Fruit fly (Drosophila melanogaster) whole organism, pupa: ENCODE data around the gene CtsB.

Experiments
- CG10348 ChIP-seq: fragments of 200-800 bp; sonication (Bioruptor generic); IDR thresholded peaks from 2 replicates; pipeline ENCODE4 v1.3.6; 2022; ENCODE audit warnings: missing biosample characterization, missing genetic modification characterization
- CG12605 ChIP-seq: fragments of 200-800 bp; sonication (Bioruptor generic); IDR thresholded peaks from 2 replicates; pipeline ENCODE4 v1.3.6; 2022; ENCODE audit warnings: missing biosample characterization, missing genetic modification characterization
- CG13204 ChIP-seq: fragments of 200-800 bp; sonication (Bioruptor generic); optimal IDR thresholded peaks from 2 replicates; lab custom pipeline; 2018; ENCODE audit warnings: missing biosample characterization, mild to moderate bottlenecking, missing genetic modification characterization, moderate library complexity
- CG14655 ChIP-seq: fragments of 200-800 bp; sonication (Bioruptor generic); optimal IDR thresholded peaks from 3 replicates; lab custom pipeline; 2017; ENCODE audit warnings: mild to moderate bottlenecking, missing biosample characterization, missing genetic modification reagents, missing genetic modification characterization
- CG15710 ChIP-seq: fragments of 200-800 bp; sonication (Bioruptor generic); optimal IDR thresholded peaks from 2 replicates; lab custom pipeline; 2018; ENCODE audit warnings: missing biosample characterization, mild to moderate bottlenecking, missing genetic modification characterization, moderate library complexity
- CG17806 ChIP-seq: fragments of 200-800 bp; sonication (Bioruptor generic); optimal IDR thresholded peaks from 2 replicates; lab custom pipeline; 2018; ENCODE audit warnings: missing biosample characterization, mild to moderate bottlenecking, missing genetic modification characterization, moderate library complexity
- CG32121 ChIP-seq: fragments of 200-800 bp; sonication (Bioruptor generic); IDR thresholded peaks from 2 replicates; pipeline ENCODE4 v1.3.6; 2022; ENCODE audit warnings: missing biosample characterization, missing genetic modification characterization
- CG34367 ChIP-seq: fragments of 200-800 bp; sonication (Bioruptor generic); optimal IDR thresholded peaks from 2 replicates; lab custom pipeline; 2018; ENCODE audit warnings: missing biosample characterization, mild to moderate bottlenecking, missing genetic modification characterization
- CG4496 ChIP-seq: fragments of 200-800 bp; sonication (Bioruptor generic); IDR thresholded peaks from 3 replicates; pipeline ENCODE4 v1.3.6; 2022; ENCODE audit warnings: missing biosample characterization, missing genetic modification characterization
- CG8159 ChIP-seq: fragments of 200-800 bp; sonication (Bioruptor generic); optimal IDR thresholded peaks from 3 replicates; lab custom pipeline; 2018; ENCODE audit warnings: missing biosample characterization, mild to moderate bottlenecking, missing genetic modification characterization, moderate library complexity
- CG8301 ChIP-seq: fragments of 200-800 bp; sonication (Bioruptor generic); optimal IDR thresholded peaks from 2 replicates; lab custom pipeline; 2018; ENCODE audit warnings: missing biosample characterization, mild to moderate bottlenecking, missing genetic modification characterization
- CG9948 ChIP-seq: fragments of 200-800 bp; sonication (Bioruptor generic); optimal IDR thresholded peaks from 2 replicates; lab custom pipeline; 2018; ENCODE audit warnings: missing biosample characterization, mild to moderate bottlenecking, missing genetic modification characterization, moderate library complexity
- D1 ChIP-seq: fragments of 200-800 bp; sonication (Bioruptor generic); optimal IDR thresholded peaks from 2 replicates; lab custom pipeline; 2018; ENCODE audit warnings: missing biosample characterization, mild to moderate bottlenecking, missing genetic modification characterization, moderate library complexity
- EcR ChIP-seq: fragments of 200-800 bp; sonication (Bioruptor generic); optimal IDR thresholded peaks from 3 replicates; lab custom pipeline; 2019; ENCODE audit warnings: missing biosample characterization, missing genetic modification characterization, mild to moderate bottlenecking, moderate library complexity, missing genetic modification reagents
- Ets98B ChIP-seq: fragments of 200-800 bp; sonication (Bioruptor generic); IDR thresholded peaks from 2 replicates; pipeline ENCODE4 v1.3.6; 2022; ENCODE audit warnings: missing biosample characterization, missing genetic modification characterization
- Pif1A ChIP-seq: fragments of 200-800 bp; sonication (Bioruptor generic); optimal IDR thresholded peaks from 3 replicates; lab custom pipeline; 2016; ENCODE audit warnings: missing biosample characterization, missing genetic modification characterization
- Pif1B ChIP-seq: fragments of 200-800 bp; sonication (Bioruptor generic); optimal IDR thresholded peaks from 3 replicates; lab custom pipeline; 2016; ENCODE audit warnings: missing biosample characterization, missing genetic modification characterization
- Snoo ChIP-seq: fragments of 200-800 bp; sonication (Bioruptor generic); optimal IDR thresholded peaks from 3 replicates; lab custom pipeline; 2017; ENCODE audit warnings: missing biosample characterization, mild to moderate bottlenecking, missing genetic modification characterization, inconsistent platforms
- fd96Ca ChIP-seq: fragments of 200-800 bp; sonication (Bioruptor generic); IDR thresholded peaks from 3 replicates; pipeline ENCODE4 v1.3.6; 2022; ENCODE audit warnings: missing biosample characterization, missing genetic modification characterization
- gl ChIP-seq: fragments of 200-800 bp; sonication (Bioruptor generic); optimal IDR thresholded peaks from 2 replicates; lab custom pipeline; 2018; ENCODE audit warnings: missing biosample characterization, mild to moderate bottlenecking, missing genetic modification characterization
- rn ChIP-seq: fragments of 200-800 bp; sonication (Bioruptor generic); IDR thresholded peaks from 2 replicates; pipeline ENCODE4 v1.3.6; 2022; ENCODE audit warnings: missing biosample characterization, missing genetic modification characterization

The CtsB gene

dm6 chrX:13758989-13759549 lies 22.9 kb downstream of the CtsB start, which contains the start of gene Yp3:
TSS of gene Yp3 (plus strand) at chrX:13759546.
- no peak for TF ChIP-seq CG12605
- TF ChIP-seq CG4496 (GFP tag; lab: Robert Waterston, UW), result no peak
- no peak for TF ChIP-seq CG8301 (tag; lab: Kevin White, UChicago)
- TF ChIP-seq Snoo (tag; lab: Kevin White, UChicago), result no peak
- no peak for TF ChIP-seq EcR (GFP tag; lab: Kevin White, UChicago)
- TF ChIP-seq fd96Ca (GFP tag; lab: Robert Waterston, UW), result no peak

dm6 chrX:13756776-13757312 lies 25.1 kb downstream of the CtsB start, which contains the start of the genes CG32625 and Rtc1:
TSS of gene CG32625 (minus strand) at chrX:13756826.
TSS of gene Rtc1 (plus strand) at chrX:13757179.
- no peak for TF ChIP-seq CG10348
- TF ChIP-seq CG17806 (tag; lab: Kevin White, UChicago), result peak; percentile 24
- no peak for TF ChIP-seq Pif1B (GFP tag; lab: Kevin White, UChicago)
- TF ChIP-seq gl (tag; lab: Kevin White, UChicago), result no peak
- TF ChIP-seq EcR (GFP tag; lab: Kevin White, UChicago), result no peak
- peak; percentile 20 for TF ChIP-seq CG15710 (tag; lab: Kevin White, UChicago)
- TF ChIP-seq CG9948 (tag; lab: Kevin White, UChicago), result no peak
- peak; percentile 7 for TF ChIP-seq CG8159 (tag; lab: Kevin White, UChicago)
- TF ChIP-seq CG4496 (GFP tag; lab: Robert Waterston, UW), result no peak
- TF ChIP-seq Pif1A (GFP tag; lab: Kevin White, UChicago), result peak; percentile 2
- no peak for TF ChIP-seq CG14655
- TF ChIP-seq CG12605, result no peak
- no peak for TF ChIP-seq Snoo (tag; lab: Kevin White, UChicago)
- TF ChIP-seq fd96Ca (GFP tag; lab: Robert Waterston, UW), result no peak
- peak; percentile 42; the same call in 1 of the 2 replicates for TF ChIP-seq Ets98B

- TF ChIP-seq CG15710 (tag; lab: Kevin White, UChicago) (peak; percentile 43), CG4496 (GFP tag; lab: Robert Waterston, UW) (peak; percentile 67; the same call in 2 of the 3 replicates), CG13204 (peak; percentile 48), CG32121 (GFP tag; lab: Robert Waterston, UW) (peak; percentile 42; the same call in 1 of the 2 replicates), EcR (GFP tag; lab: Kevin White, UChicago) (peak; percentile 78), Pif1A (GFP tag; lab: Kevin White, UChicago) (peak; percentile 80), CG14655 (peak; percentile 64), Snoo (tag; lab: Kevin White, UChicago) (no peak), CG12605 (peak; percentile 40; the same call in 1 of the 2 replicates), CG17806 (tag; lab: Kevin White, UChicago) (peak; percentile 27), CG9948 (tag; lab: Kevin White, UChicago) (peak; percentile 38), Ets98B (peak; percentile 28; the same call in 1 of the 2 replicates), Pif1B (GFP tag; lab: Kevin White, UChicago) (peak; percentile 34), CG8301 (tag; lab: Kevin White, UChicago) (peak; percentile 16), D1 (peak; percentile 42), rn (GFP tag; lab: Robert Waterston, UW) (0 out of 2 replicates have a peak, but pooled peaks have one; percentile 19), fd96Ca (GFP tag; lab: Robert Waterston, UW) (peak; percentile 34; the same call in 1 of the 3 replicates), CG8159 (tag; lab: Kevin White, UChicago) (peak; percentile 56), CG34367 (tag; lab: Kevin White, UChicago) (peak; percentile 74), CG10348 (no peak), gl (tag; lab: Kevin White, UChicago) (peak; percentile 83)
Measured at dm6 chrX:13755152-13755557, 26.8 kb downstream of the CtsB start, which contains the start of gene Pdcd4. TSS of gene Pdcd4 (minus strand) at chrX:13755406.

- TF ChIP-seq CG10348 (no peak), EcR (GFP tag; lab: Kevin White, UChicago) (no peak), fd96Ca (GFP tag; lab: Robert Waterston, UW) (peak; percentile 53; the same call in 2 of the 3 replicates), D1 (no peak), CG34367 (tag; lab: Kevin White, UChicago) (peak; percentile 55), CG12605 (peak; percentile 85), gl (tag; lab: Kevin White, UChicago) (peak; percentile 73), CG13204 (peak; percentile 44), CG8159 (tag; lab: Kevin White, UChicago) (peak; percentile 29), Snoo (tag; lab: Kevin White, UChicago) (peak; percentile 34), Pif1A (GFP tag; lab: Kevin White, UChicago) (peak; percentile 25), rn (GFP tag; lab: Robert Waterston, UW) (no peak), CG32121 (GFP tag; lab: Robert Waterston, UW) (no peak; the same call in 1 of the 2 replicates), CG8301 (tag; lab: Kevin White, UChicago) (peak; percentile 49), CG9948 (tag; lab: Kevin White, UChicago) (peak; percentile 13), CG4496 (GFP tag; lab: Robert Waterston, UW) (peak; percentile 76; the same call in 1 of the 3 replicates), Pif1B (GFP tag; lab: Kevin White, UChicago) (no peak), CG14655 (peak; percentile 46), CG15710 (tag; lab: Kevin White, UChicago) (peak; percentile 55), Ets98B (peak; percentile 63; the same call in 1 of the 2 replicates), CG17806 (tag; lab: Kevin White, UChicago) (peak; percentile 17)
Measured at dm6 chrX:13754476-13754875, 27.5 kb downstream of the CtsB start.

- no peak for TF ChIP-seq CG8301 (tag; lab: Kevin White, UChicago)
- TF ChIP-seq CG10348, result no peak
- TF ChIP-seq CG13204, result no peak
- TF ChIP-seq CG32121 (GFP tag; lab: Robert Waterston, UW), result no peak
- TF ChIP-seq Ets98B, result no peak
- no peak for TF ChIP-seq CG8159 (tag; lab: Kevin White, UChicago)
- TF ChIP-seq Snoo (tag; lab: Kevin White, UChicago), result no peak
- no peak for TF ChIP-seq CG9948 (tag; lab: Kevin White, UChicago)
- no peak for TF ChIP-seq CG14655
- TF ChIP-seq fd96Ca (GFP tag; lab: Robert Waterston, UW), result no peak
- TF ChIP-seq rn (GFP tag; lab: Robert Waterston, UW), result no peak
- TF ChIP-seq CG34367 (tag; lab: Kevin White, UChicago), result no peak
Measured at dm6 chrX:13753775-13754174, 28.2 kb downstream of the CtsB start.
